Worm (Caenorhabditis elegans): Measurements from ENCODE around the gene B0024.11.

DNA sequence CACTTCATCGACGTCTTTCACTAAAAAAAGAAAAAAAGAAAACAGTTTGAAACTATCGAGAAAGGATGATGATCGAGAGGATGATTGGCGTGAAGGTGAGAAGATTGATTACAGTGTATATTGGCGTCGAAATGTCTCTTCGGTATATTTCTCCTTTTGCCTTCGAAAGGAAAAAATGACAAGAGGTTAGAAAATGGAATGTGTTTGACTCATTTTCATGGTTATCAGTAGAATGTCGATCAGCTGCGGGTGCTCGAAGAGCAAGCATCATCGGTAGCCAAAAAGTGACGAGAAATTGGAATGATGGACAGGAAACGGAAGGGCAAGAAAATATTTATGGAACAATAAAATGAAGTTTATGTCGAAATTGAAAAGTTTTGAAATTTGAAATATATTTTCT, 14.5 kb upstream of the B0024.11 start:
- TF ChIP-seq ets-7 (tag; optimal IDR thresholded peaks at IDR 0.05) (no peak), ama-1 (optimal IDR thresholded peaks at IDR 0.05) (no peak), tra-4 (tag; optimal IDR thresholded peaks at IDR 0.05) (no peak), tbx-37 (GFP tag; conservative IDR thresholded peaks at IDR 0.05) (no peak), pes-1 (GFP tag; IDR thresholded peaks at IDR 0.05) (no peak), hnd-1 (tag; optimal IDR thresholded peaks at IDR 0.05) (no peak), flt-1 (GFP tag; IDR thresholded peaks at IDR 0.05) (no peak), tbx-11 (GFP tag; IDR thresholded peaks at IDR 0.05) (no peak), hmg-4 (GFP tag; optimal IDR thresholded peaks at IDR 0.05) (no peak), aly-1 (tag; optimal IDR thresholded peaks at IDR 0.05) (no peak), ceh-13 (GFP tag; optimal IDR thresholded peaks at IDR 0.05) (no peak), scrt-1 (GFP tag; IDR thresholded peaks at IDR 0.05) (no peak), hmbx-1 (tag; optimal IDR thresholded peaks at IDR 0.05) (no peak), B0310.2 (tag; optimal IDR thresholded peaks at IDR 0.05) (no peak)

All from whole organism, early embryonic.